Fruit fly (Drosophila melanogaster) whole organism, embryonic: Measurements from ENCODE around the gene beag.

Source experiments
- Atf6 ChIP-seq: fragments of 200-800 bp; sonication (Bioruptor generic); IDR thresholded peaks from 2 replicates; pipeline ENCODE4 v1.3.6; 2022; ENCODE audit warnings: missing biosample characterization, missing genetic modification characterization
- CG10147 ChIP-seq: fragments of 200-800 bp; sonication (Bioruptor generic); optimal IDR thresholded peaks from 2 replicates; lab custom pipeline; 2019; ENCODE audit warnings: missing biosample characterization, mild to moderate bottlenecking, missing genetic modification characterization, moderate library complexity
- CG10366 ChIP-seq: fragments of 200-800 bp; sonication (Bioruptor generic); IDR thresholded peaks from 2 replicates; pipeline ENCODE4 v1.3.6; 2022; ENCODE audit warnings: missing biosample characterization, missing genetic modification characterization
- CG10462 ChIP-seq: fragments of 200-800 bp; sonication (Bioruptor generic); optimal IDR thresholded peaks from 2 replicates; lab custom pipeline; 2016; ENCODE audit warnings: missing biosample characterization, missing genetic modification characterization
- CG11247 ChIP-seq: fragments of 200-800 bp; sonication (Bioruptor generic); IDR thresholded peaks from 2 replicates; pipeline ENCODE4 v1.3.6; 2022; ENCODE audit warnings: missing biosample characterization, missing genetic modification characterization
- CG11504 ChIP-seq: fragments of 200-800 bp; sonication (Bioruptor generic); optimal IDR thresholded peaks from 3 replicates; lab custom pipeline; 2019; ENCODE audit warnings: missing biosample characterization, mild to moderate bottlenecking, missing genetic modification characterization, moderate library complexity
- CG12104 ChIP-seq: fragments of 200-800 bp; sonication (Bioruptor generic); optimal IDR thresholded peaks from 3 replicates; lab custom pipeline; 2016; ENCODE audit warnings: missing biosample characterization, missing genetic modification characterization
- CG1233 ChIP-seq: fragments of 200-800 bp; sonication (Bioruptor generic); optimal IDR thresholded peaks from 4 replicates; lab custom pipeline; 2018; ENCODE audit warnings: missing biosample characterization, mild to moderate bottlenecking, missing genetic modification characterization
- CG1529 ChIP-seq: fragments of 200-800 bp; sonication (Bioruptor generic); optimal IDR thresholded peaks from 3 replicates; lab custom pipeline; 2018; ENCODE audit warnings: missing biosample characterization, missing genetic modification characterization
- CG1603 ChIP-seq: fragments of 200-800 bp; sonication (Bioruptor generic); optimal IDR thresholded peaks from 2 replicates; lab custom pipeline; 2019; ENCODE audit warnings: missing biosample characterization, mild to moderate bottlenecking, missing genetic modification characterization, moderate library complexity
- CG17612 ChIP-seq: fragments of 200-800 bp; sonication (Bioruptor generic); IDR thresholded peaks from 2 replicates; pipeline ENCODE4 v1.3.6; 2022; ENCODE audit warnings: missing biosample characterization, missing genetic modification characterization
- CG2889 ChIP-seq: fragments of 200-800 bp; sonication (Bioruptor generic); IDR thresholded peaks from 3 replicates; pipeline ENCODE4 v1.3.6; 2022; ENCODE audit warnings: missing biosample characterization, missing genetic modification characterization
- CG31365 ChIP-seq: fragments of 200-800 bp; sonication (Bioruptor generic); optimal IDR thresholded peaks from 2 replicates; lab custom pipeline; 2018; ENCODE audit warnings: missing biosample characterization, mild to moderate bottlenecking, missing genetic modification characterization
- CG3281 ChIP-seq: fragments of 200-800 bp; sonication (Bioruptor generic); optimal IDR thresholded peaks from 3 replicates; lab custom pipeline; 2017; ENCODE audit warnings: missing biosample characterization, mild to moderate bottlenecking, missing genetic modification characterization
- CG34422 ChIP-seq: fragments of 200-800 bp; sonication (Bioruptor generic); IDR thresholded peaks from 3 replicates; pipeline ENCODE4 v1.3.6; 2022; ENCODE audit warnings: missing biosample characterization, missing genetic modification characterization
- CG4328 ChIP-seq: fragments of 200-800 bp; sonication (Bioruptor generic); optimal IDR thresholded peaks from 3 replicates; lab custom pipeline; 2017; ENCODE audit warnings: missing biosample characterization, missing genetic modification reagents, missing genetic modification characterization
- CG6813 ChIP-seq: fragments of 200-800 bp; sonication (Bioruptor generic); optimal IDR thresholded peaks from 2 replicates; lab custom pipeline; 2017; ENCODE audit warnings: missing biosample characterization, missing genetic modification characterization, mild to moderate bottlenecking, moderate library complexity, missing genetic modification reagents
- CG7928 ChIP-seq: fragments of 200-800 bp; sonication (Bioruptor generic); optimal IDR thresholded peaks from 2 replicates; lab custom pipeline; 2017; ENCODE audit warnings: missing biosample characterization, mild to moderate bottlenecking, missing genetic modification characterization
- CG9797 ChIP-seq: fragments of 200-800 bp; sonication (Bioruptor generic); optimal IDR thresholded peaks from 3 replicates; lab custom pipeline; 2018; ENCODE audit warnings: missing biosample characterization, mild to moderate bottlenecking, missing genetic modification characterization
- CTCF ChIP-seq: fragments of 200-800 bp; sonication (Bioruptor generic); optimal IDR thresholded peaks from 2 replicates; lab custom pipeline; 2017; ENCODE audit warnings: missing biosample characterization, mild to moderate bottlenecking, missing genetic modification characterization, moderate library complexity
- Camta ChIP-seq: fragments of 200-800 bp; sonication (Bioruptor generic); optimal IDR thresholded peaks from 2 replicates; lab custom pipeline; 2016; ENCODE audit warnings: missing biosample characterization, missing genetic modification characterization
- Doc2 ChIP-seq: fragments of 200-800 bp; sonication (Bioruptor generic); IDR thresholded peaks from 2 replicates; pipeline ENCODE4 v1.3.6; 2022; ENCODE audit warnings: missing biosample characterization, missing genetic modification characterization
- Elba2 ChIP-seq: fragments of 200-800 bp; sonication (Bioruptor generic); optimal IDR thresholded peaks from 3 replicates; lab custom pipeline; 2016; ENCODE audit warnings: missing biosample characterization, missing genetic modification characterization
- Gsc ChIP-seq: fragments of 200-800 bp; sonication (Bioruptor generic); IDR thresholded peaks from 2 replicates; pipeline ENCODE4 v1.3.6; 2022; ENCODE audit warnings: missing biosample characterization, missing genetic modification characterization
- HmgZ ChIP-seq: fragments of 200-800 bp; sonication (Bioruptor generic); optimal IDR thresholded peaks from 2 replicates; lab custom pipeline; 2018; ENCODE audit warnings: missing biosample characterization, mild to moderate bottlenecking, missing genetic modification characterization
- NC2β ChIP-seq: fragments of 200-800 bp; sonication (Bioruptor generic); optimal IDR thresholded peaks from 2 replicates; lab custom pipeline; 2016; ENCODE audit warnings: missing biosample characterization, missing genetic modification characterization
- Rx ChIP-seq: fragments of 200-800 bp; sonication (Bioruptor generic); IDR thresholded peaks from 2 replicates; pipeline ENCODE4 v1.3.6; 2022; ENCODE audit warnings: missing biosample characterization, missing genetic modification characterization
- Sry-β ChIP-seq: fragments of 200-800 bp; sonication (Bioruptor generic); optimal IDR thresholded peaks from 2 replicates; lab custom pipeline; 2018; ENCODE audit warnings: missing biosample characterization, mild to moderate bottlenecking, missing genetic modification characterization, moderate library complexity
- Sry-δ ChIP-seq: fragments of 200-800 bp; sonication (Bioruptor generic); optimal IDR thresholded peaks from 2 replicates; lab custom pipeline; 2016; ENCODE audit warnings: missing biosample characterization, missing genetic modification characterization
- TFAM ChIP-seq: fragments of 200-800 bp; sonication (Bioruptor generic); optimal IDR thresholded peaks from 2 replicates; lab custom pipeline; 2017; ENCODE audit warnings: missing biosample characterization, missing genetic modification characterization, inconsistent platforms
- ase ChIP-seq: fragments of 200-800 bp; sonication (Bioruptor generic); IDR thresholded peaks from 3 replicates; pipeline ENCODE4 v1.3.6; 2022; ENCODE audit warnings: missing biosample characterization, missing genetic modification characterization
- dan ChIP-seq: fragments of 200-800 bp; sonication (Bioruptor generic); IDR thresholded peaks from 2 replicates; pipeline ENCODE4 v1.3.6; 2022; ENCODE audit warnings: missing biosample characterization, missing genetic modification characterization
- dm ChIP-seq: fragments of 200-800 bp; sonication (Bioruptor generic); optimal IDR thresholded peaks from 3 replicates; lab custom pipeline; 2016; ENCODE audit warnings: missing biosample characterization, missing genetic modification characterization
- dmrt11E ChIP-seq: fragments of 200-800 bp; sonication (Bioruptor generic); optimal IDR thresholded peaks from 3 replicates; lab custom pipeline; 2018; ENCODE audit warnings: missing biosample characterization, mild to moderate bottlenecking, missing genetic modification characterization, moderate library complexity
- en ChIP-seq: fragments of 200-800 bp; sonication (Bioruptor generic); optimal IDR thresholded peaks from 2 replicates; lab custom pipeline; 2016; ENCODE audit warnings: missing biosample characterization, missing genetic modification characterization
- fd3F ChIP-seq: fragments of 200-800 bp; sonication (Bioruptor generic); optimal IDR thresholded peaks from 2 replicates; lab custom pipeline; 2018; ENCODE audit warnings: missing biosample characterization, mild to moderate bottlenecking, missing genetic modification characterization, moderate library complexity
- fd64A ChIP-seq: fragments of 200-800 bp; sonication (Bioruptor generic); optimal IDR thresholded peaks from 3 replicates; lab custom pipeline; 2018; ENCODE audit warnings: missing biosample characterization, mild to moderate bottlenecking, missing genetic modification characterization
- fu2 ChIP-seq: fragments of 200-800 bp; sonication (Bioruptor generic); optimal IDR thresholded peaks from 2 replicates; lab custom pipeline; 2016; ENCODE audit warnings: missing biosample characterization, missing genetic modification characterization
- grau ChIP-seq: fragments of 200-800 bp; optimal IDR thresholded peaks from 3 replicates; lab custom pipeline; 2019; ENCODE audit warnings: missing biosample characterization, mild to moderate bottlenecking, missing genetic modification characterization, moderate library complexity
- her ChIP-seq: fragments of 200-800 bp; sonication (Bioruptor generic); optimal IDR thresholded peaks from 2 replicates; lab custom pipeline; 2016; ENCODE audit warnings: missing biosample characterization, missing genetic modification characterization
- jigr1 ChIP-seq: fragments of 200-800 bp; sonication (Bioruptor generic); IDR thresholded peaks from 3 replicates; pipeline ENCODE4 v1.3.6; 2022; ENCODE audit warnings: missing biosample characterization, missing genetic modification characterization
- luna ChIP-seq: fragments of 200-800 bp; sonication (Bioruptor generic); optimal IDR thresholded peaks from 2 replicates; lab custom pipeline; 2016; ENCODE audit warnings: missing biosample characterization, missing genetic modification characterization
- onecut ChIP-seq: fragments of 200-800 bp; sonication (Bioruptor generic); IDR thresholded peaks from 2 replicates; pipeline ENCODE4 v1.3.6; 2022; ENCODE audit warnings: missing biosample characterization, missing genetic modification characterization
- pfk ChIP-seq: fragments of 200-800 bp; sonication (Bioruptor generic); optimal IDR thresholded peaks from 2 replicates; lab custom pipeline; 2018; ENCODE audit warnings: missing biosample characterization, mild to moderate bottlenecking, missing genetic modification characterization, moderate library complexity
- phol ChIP-seq: fragments of 200-800 bp; sonication (Bioruptor generic); optimal IDR thresholded peaks from 3 replicates; lab custom pipeline; 2018; ENCODE audit warnings: missing biosample characterization, mild to moderate bottlenecking, missing genetic modification characterization, moderate library complexity
- seq ChIP-seq: fragments of 200-800 bp; sonication (Bioruptor generic); IDR thresholded peaks from 2 replicates; pipeline ENCODE4 v1.3.6; 2022; ENCODE audit warnings: missing biosample characterization, missing genetic modification characterization
- so ChIP-seq: fragments of 200-800 bp; sonication (Bioruptor generic); IDR thresholded peaks from 3 replicates; pipeline ENCODE4 v1.3.6; 2022; ENCODE audit warnings: missing biosample characterization, missing genetic modification characterization
- sob ChIP-seq: fragments of 200-800 bp; sonication (Bioruptor generic); IDR thresholded peaks from 2 replicates; pipeline ENCODE4 v1.3.6; 2022; ENCODE audit warnings: missing biosample characterization, missing genetic modification characterization
- stwl ChIP-seq: fragments of 200-800 bp; sonication (Bioruptor generic); optimal IDR thresholded peaks from 3 replicates; lab custom pipeline; 2018; ENCODE audit warnings: missing biosample characterization, mild to moderate bottlenecking, missing genetic modification characterization, moderate library complexity
- tup ChIP-seq: fragments of 200-800 bp; sonication (Bioruptor generic); optimal IDR thresholded peaks from 2 replicates; lab custom pipeline; 2016; ENCODE audit warnings: missing biosample characterization, mild to moderate bottlenecking, missing genetic modification characterization, moderate library complexity
- wdn ChIP-seq: fragments of 200-800 bp; sonication (Bioruptor generic); IDR thresholded peaks from 2 replicates; pipeline ENCODE4 v1.3.6; 2022; ENCODE audit warnings: missing biosample characterization, missing genetic modification characterization
- zf30C ChIP-seq: fragments of 200-800 bp; sonication (Bioruptor generic); optimal IDR thresholded peaks from 3 replicates; lab custom pipeline; 2018; ENCODE audit warnings: missing biosample characterization, mild to moderate bottlenecking, missing genetic modification characterization
- zfh2 ChIP-seq: fragments of 200-800 bp; sonication (Bioruptor generic); optimal IDR thresholded peaks from 2 replicates; lab custom pipeline; 2016; ENCODE audit warnings: missing biosample characterization, missing genetic modification characterization

Gene beag

dm6 chr3R:9038652-9039051, 26.2 kb downstream of the beag start, which contains the start of gene hyx (continued):
- TF ChIP-seq CG6813: no peak
- TF ChIP-seq CG11504 (tag; lab: Kevin White, UChicago): no peak
- TF ChIP-seq Gsc (GFP tag; lab: Robert Waterston, UW): no peak
- TF ChIP-seq zfh2: peak; percentile 54
- TF ChIP-seq CG3281 (GFP tag; lab: Kevin White, UChicago): peak; percentile 26
- TF ChIP-seq Sry-δ (GFP tag; lab: Kevin White, UChicago): peak; percentile 90
- TF ChIP-seq en: no peak
- no peak for TF ChIP-seq CG2889 (GFP tag; lab: Robert Waterston, UW)
- TF ChIP-seq CG10366 (GFP tag; lab: Robert Waterston, UW): peak; percentile 31; the same call in 1 of the 2 replicates
- no peak for TF ChIP-seq wdn (GFP tag; lab: Robert Waterston, UW)
- peak; percentile 20 for TF ChIP-seq CG10147 (GFP tag; lab: Kevin White, UChicago)
- TF ChIP-seq tup (GFP tag; lab: Kevin White, UChicago): no peak
- TF ChIP-seq dmrt11E (tag; lab: Kevin White, UChicago): peak; percentile 27
- TF ChIP-seq CTCF (GFP tag; lab: Kevin White, UChicago): no peak
- TF ChIP-seq HmgZ (tag; lab: Kevin White, UChicago): peak; percentile 61
- TF ChIP-seq CG10462 (GFP tag; lab: Kevin White, UChicago): no peak
- TF ChIP-seq Camta (GFP tag; lab: Kevin White, UChicago): peak; percentile 47
- TF ChIP-seq Doc2 (GFP tag; lab: Robert Waterston, UW): no peak
- TF ChIP-seq phol (tag; lab: Kevin White, UChicago): peak; percentile 33
- no peak for TF ChIP-seq fd3F (GFP tag; lab: Kevin White, UChicago)
- peak; percentile 61 for TF ChIP-seq Atf6 (GFP tag; lab: Robert Waterston, UW)
- TF ChIP-seq Elba2 (GFP tag; lab: Kevin White, UChicago): peak; percentile 94
- TF ChIP-seq jigr1: no peak
- peak; percentile 62 for TF ChIP-seq CG1603 (tag; lab: Kevin White, UChicago)
- no peak for TF ChIP-seq CG11247 (GFP tag; lab: Robert Waterston, UW)
- TF ChIP-seq CG4328 (GFP tag; lab: Kevin White, UChicago): no peak
- no peak for TF ChIP-seq onecut (GFP tag; lab: Robert Waterston, UW)
- peak; percentile 53 for TF ChIP-seq grau (tag; lab: Kevin White, UChicago)
- TF ChIP-seq zf30C (GFP tag; lab: Kevin White, UChicago): no peak
- no peak for TF ChIP-seq fd64A (GFP tag; lab: Kevin White, UChicago)
- TF ChIP-seq NC2β: peak; percentile 17
- no peak for TF ChIP-seq dan
- 0 out of 3 replicates have a peak, but pooled peaks have one; percentile 23 for TF ChIP-seq ase (GFP tag; lab: Robert Waterston, UW)
- TF ChIP-seq CG31365 (tag; lab: Kevin White, UChicago): no peak
- no peak for TF ChIP-seq pfk (GFP tag; lab: Kevin White, UChicago)
- TF ChIP-seq dm (GFP tag; lab: Kevin White, UChicago): peak; percentile 49
- TF ChIP-seq seq (GFP tag; lab: Robert Waterston, UW): no peak
- TF ChIP-seq stwl (tag; lab: Kevin White, UChicago): peak; percentile 45
- no peak for TF ChIP-seq luna (GFP tag; lab: Kevin White, UChicago)
- TF ChIP-seq fu2 (GFP tag; lab: Kevin White, UChicago): no peak
- TF ChIP-seq CG9797: no peak
- peak; percentile 18 for TF ChIP-seq her
- no peak for TF ChIP-seq Rx (GFP tag; lab: Robert Waterston, UW)
- TF ChIP-seq CG12104 (GFP tag; lab: Kevin White, UChicago): no peak
- TF ChIP-seq CG7928 (GFP tag; lab: Kevin White, UChicago): no peak
- TF ChIP-seq Sry-β (GFP tag; lab: Kevin White, UChicago): peak; percentile 14
- no peak for TF ChIP-seq CG1529 (GFP tag; lab: Kevin White, UChicago)
- no peak for TF ChIP-seq so (GFP tag; lab: Robert Waterston, UW)
- TF ChIP-seq CG1233 (GFP tag; lab: Kevin White, UChicago): peak; percentile 9
- TF ChIP-seq TFAM (GFP tag; lab: Kevin White, UChicago): no peak
- TF ChIP-seq CG34422 (GFP tag; lab: Robert Waterston, UW): peak; percentile 65; the same call in 2 of the 3 replicates
- no peak for TF ChIP-seq CG17612 (GFP tag; lab: Robert Waterston, UW)
- peak; percentile 61; the same call in 1 of the 2 replicates for TF ChIP-seq sob
